Worm (Caenorhabditis elegans) whole organism, L1 larva: ENCODE measurements around the gene C34E10.12.

Experiments used
- alr-1 ChIP-seq: fragments of 200-800 bp; sonication (Bioruptor generic); optimal IDR thresholded peaks from 2 replicates; lab custom pipeline; 2018; ENCODE audit warnings: borderline replicate concordance, mild to moderate bottlenecking, missing genetic modification characterization, missing compliant biosample characterization
- ceh-82 ChIP-seq, 3 experiments: fragments of 150-350 bp in 1 of 3; sonication (generic microtip) in 2 of 3; optimal IDR thresholded peaks; 2 replicates each; lab custom pipeline; 2014 to 2017; ENCODE audit warnings: missing biosample characterization in 3 of 3, missing genetic modification characterization in 3 of 3
- egl-27 ChIP-seq, 2 experiments: fragments of 150-350 bp in 1 of 2; sonication (generic microtip); optimal IDR thresholded peaks; 3 replicates each; lab custom pipeline; 2017 to 2018; ENCODE audit warnings: missing biosample characterization in 2 of 2, missing genetic modification characterization in 2 of 2, missing genetic modification reagents in 2 of 2
- fkh-10 ChIP-seq: sonication (generic microtip); optimal IDR thresholded peaks from 2 replicates; lab custom pipeline; 2017; ENCODE audit warnings: missing biosample characterization, missing genetic modification reagents, missing genetic modification characterization
- fos-1 ChIP-seq: fragments of 150-350 bp; optimal IDR thresholded peaks from 2 replicates; lab custom pipeline; 2014; ENCODE audit warnings: missing biosample characterization, missing genetic modification characterization
- jun-1 ChIP-seq: fragments of 150-350 bp; optimal IDR thresholded peaks from 2 replicates; lab custom pipeline; 2014; ENCODE audit warnings: missing biosample characterization, missing genetic modification reagents, missing genetic modification characterization
- nhr-11 ChIP-seq: fragments of 150-350 bp; optimal IDR thresholded peaks from 2 replicates; lab custom pipeline; 2014; ENCODE audit warnings: missing biosample characterization, missing genetic modification characterization
- nhr-12 ChIP-seq: sonication (generic microtip); optimal IDR thresholded peaks from 2 replicates; lab custom pipeline; 2017; ENCODE audit warnings: missing biosample characterization, missing genetic modification characterization
- nhr-77 ChIP-seq: fragments of 150-350 bp; optimal IDR thresholded peaks from 2 replicates; lab custom pipeline; 2014; ENCODE audit warnings: missing biosample characterization, missing genetic modification characterization
- pag-3 ChIP-seq: sonication (generic microtip); optimal IDR thresholded peaks from 2 replicates; lab custom pipeline; 2017; ENCODE audit warnings: missing genetic modification characterization, mild to moderate bottlenecking, missing compliant biosample characterization, antibody characterized with exemption, borderline replicate concordance; ENCODE audit not compliant: insufficient read depth
- pqm-1 ChIP-seq: sonication (generic microtip); optimal IDR thresholded peaks from 3 replicates; lab custom pipeline; 2017; ENCODE audit warnings: missing biosample characterization, missing genetic modification characterization
- snpc-4 ChIP-seq: fragments of 150-350 bp; optimal IDR thresholded peaks from 2 replicates; lab custom pipeline; 2014; ENCODE audit warnings: missing biosample characterization, missing genetic modification characterization
- tbx-2 ChIP-seq: sonication (generic microtip); optimal IDR thresholded peaks from 2 replicates; lab custom pipeline; 2016; ENCODE audit warnings: missing genetic modification characterization, missing compliant biosample characterization
- unc-130 ChIP-seq: fragments of 150-350 bp; optimal IDR thresholded peaks from 2 replicates; lab custom pipeline; 2017; ENCODE audit warnings: missing biosample characterization, missing genetic modification characterization, inconsistent platforms

- TF ChIP-seq alr-1 (tag; lab: Kevin White, UChicago) (no peak), fkh-10 (GFP tag; lab: Kevin White, UChicago) (no peak), nhr-77 (tag; lab: Kevin White, UChicago) (no peak), pqm-1 (no peak), nhr-11 (tag; lab: Kevin White, UChicago) (no peak), egl-27 (tag; optimal IDR thresholded peaks at IDR 0.05; lab: Kevin White, UChicago) (no peak), ceh-82 (tag; optimal IDR thresholded peaks at IDR 0.05; lab: Kevin White, UChicago) (no peak), pag-3 (tag; lab: Kevin White, UChicago) (no peak), unc-130 (tag; lab: Kevin White, UChicago) (no peak), nhr-12 (no peak), tbx-2 (tag; lab: Kevin White, UChicago) (no peak), jun-1 (tag; lab: Kevin White, UChicago) (no peak), fos-1 (tag; lab: Kevin White, UChicago) (no peak), snpc-4 (tag; lab: Kevin White, UChicago) (no peak)
These were observed 31.2 kb downstream of the C34E10.12 start for ce11 chrIII:5196298-5197045.
